Fruit fly (Drosophila melanogaster) whole organism, embryonic: ENCODE results near the gene smid.

Source experiments
- Bteb2 ChIP-seq: fragments of 200-800 bp; sonication (Bioruptor generic); optimal IDR thresholded peaks from 2 replicates; lab custom pipeline; 2016; ENCODE audit warnings: missing biosample characterization, missing genetic modification characterization
- C15 ChIP-seq: fragments of 200-800 bp; sonication (Bioruptor generic); IDR thresholded peaks from 3 replicates; pipeline ENCODE4 v1.3.6; 2022; ENCODE audit warnings: missing biosample characterization, missing genetic modification characterization
- CG11247 ChIP-seq: fragments of 200-800 bp; sonication (Bioruptor generic); IDR thresholded peaks from 2 replicates; pipeline ENCODE4 v1.3.6; 2022; ENCODE audit warnings: missing biosample characterization, missing genetic modification characterization
- CG12299 ChIP-seq: fragments of 200-800 bp; sonication (Bioruptor generic); optimal IDR thresholded peaks from 2 replicates; lab custom pipeline; 2018; ENCODE audit warnings: missing biosample characterization, mild to moderate bottlenecking, missing genetic modification characterization
- CG12769 ChIP-seq: fragments of 200-800 bp; sonication (Bioruptor generic); optimal IDR thresholded peaks from 2 replicates; lab custom pipeline; 2019; ENCODE audit warnings: missing biosample characterization, mild to moderate bottlenecking, missing genetic modification characterization, moderate library complexity
- CG13123 ChIP-seq: fragments of 200-800 bp; sonication (Bioruptor generic); optimal IDR thresholded peaks from 2 replicates; lab custom pipeline; 2016; ENCODE audit warnings: missing biosample characterization, missing genetic modification characterization
- CG13296 ChIP-seq: fragments of 200-800 bp; sonication (Bioruptor generic); optimal IDR thresholded peaks from 3 replicates; lab custom pipeline; 2018; ENCODE audit warnings: missing biosample characterization, mild to moderate bottlenecking, missing genetic modification characterization
- CG13424 ChIP-seq: fragments of 200-800 bp; sonication (Bioruptor generic); optimal IDR thresholded peaks from 2 replicates; lab custom pipeline; 2019; ENCODE audit warnings: missing biosample characterization, mild to moderate bottlenecking, missing genetic modification characterization, moderate library complexity
- CG14441 ChIP-seq: fragments of 200-800 bp; sonication (Bioruptor generic); IDR thresholded peaks from 2 replicates; pipeline ENCODE4 v1.3.6; 2022; ENCODE audit warnings: missing biosample characterization, missing genetic modification characterization
- CG1603 ChIP-seq: fragments of 200-800 bp; sonication (Bioruptor generic); optimal IDR thresholded peaks from 2 replicates; lab custom pipeline; 2019; ENCODE audit warnings: missing biosample characterization, mild to moderate bottlenecking, missing genetic modification characterization, moderate library complexity
- CG16779 ChIP-seq: fragments of 200-800 bp; sonication (Bioruptor generic); IDR thresholded peaks from 2 replicates; pipeline ENCODE4 v1.3.6; 2022; ENCODE audit warnings: missing biosample characterization, missing genetic modification characterization
- CG18476 ChIP-seq: fragments of 200-800 bp; sonication (Bioruptor generic); optimal IDR thresholded peaks from 2 replicates; lab custom pipeline; 2016; ENCODE audit warnings: missing biosample characterization, mild to moderate bottlenecking, missing genetic modification characterization
- CG2712 ChIP-seq: fragments of 200-800 bp; optimal IDR thresholded peaks from 3 replicates; lab custom pipeline; 2019; ENCODE audit warnings: missing biosample characterization, mild to moderate bottlenecking, missing genetic modification characterization, moderate library complexity
- CG33557 ChIP-seq: fragments of 200-800 bp; sonication (Bioruptor generic); optimal IDR thresholded peaks from 2 replicates; lab custom pipeline; 2019; ENCODE audit warnings: missing biosample characterization, mild to moderate bottlenecking, missing genetic modification characterization, moderate library complexity
- CG3407 ChIP-seq: fragments of 200-800 bp; sonication (Bioruptor generic); optimal IDR thresholded peaks from 2 replicates; lab custom pipeline; 2018; ENCODE audit warnings: missing biosample characterization, mild to moderate bottlenecking, missing genetic modification characterization
- CG34422 ChIP-seq: fragments of 200-800 bp; sonication (Bioruptor generic); IDR thresholded peaks from 3 replicates; pipeline ENCODE4 v1.3.6; 2022; ENCODE audit warnings: missing biosample characterization, missing genetic modification characterization
- CG4404 ChIP-seq: fragments of 200-800 bp; sonication (Bioruptor generic); IDR thresholded peaks from 2 replicates; pipeline ENCODE4 v1.3.6; 2022; ENCODE audit warnings: missing biosample characterization, missing genetic modification characterization
- CG5180 ChIP-seq: fragments of 200-800 bp; sonication (Bioruptor generic); optimal IDR thresholded peaks from 3 replicates; lab custom pipeline; 2017; ENCODE audit warnings: missing biosample characterization, missing genetic modification characterization, mild to moderate bottlenecking, moderate library complexity, missing genetic modification reagents
- CG9215 ChIP-seq: fragments of 200-800 bp; sonication (Bioruptor generic); IDR thresholded peaks from 2 replicates; pipeline ENCODE4 v1.3.6; 2022; ENCODE audit warnings: missing biosample characterization, missing genetic modification characterization
- CG9727 ChIP-seq: fragments of 200-800 bp; sonication (Bioruptor generic); optimal IDR thresholded peaks from 3 replicates; lab custom pipeline; 2017; ENCODE audit warnings: missing biosample characterization, mild to moderate bottlenecking, missing genetic modification characterization
- CHES-1-like ChIP-seq: fragments of 200-800 bp; sonication (Bioruptor generic); optimal IDR thresholded peaks from 2 replicates; lab custom pipeline; 2016; ENCODE audit warnings: missing biosample characterization, missing genetic modification characterization
- Gsc ChIP-seq: fragments of 200-800 bp; sonication (Bioruptor generic); IDR thresholded peaks from 2 replicates; pipeline ENCODE4 v1.3.6; 2022; ENCODE audit warnings: missing biosample characterization, missing genetic modification characterization
- HLH3B ChIP-seq: fragments of 200-800 bp; sonication (Bioruptor generic); IDR thresholded peaks from 2 replicates; pipeline ENCODE4 v1.3.6; 2022; ENCODE audit warnings: missing biosample characterization, missing genetic modification characterization
- Hr51 ChIP-seq, 2 experiments: fragments of 200-800 bp; sonication (Bioruptor generic); optimal IDR thresholded peaks; 2 replicates in 1 of 2; 3 replicates in 1 of 2; lab custom pipeline; 2016 to 2018; ENCODE audit warnings: missing biosample characterization in 2 of 2, missing genetic modification characterization in 2 of 2, mild to moderate bottlenecking in 1 of 2, moderate library complexity in 1 of 2
- Hsf ChIP-seq: fragments of 200-800 bp; sonication (Bioruptor generic); optimal IDR thresholded peaks from 3 replicates; lab custom pipeline; 2016; ENCODE audit warnings: missing biosample characterization, missing genetic modification characterization
- Lpt ChIP-seq: fragments of >200 bp; optimal IDR thresholded peaks from 2 replicates; lab custom pipeline; 2018; ENCODE audit warnings: missing biosample characterization, missing genetic modification characterization
- Mrtf ChIP-seq: fragments of 200-800 bp; sonication (Bioruptor generic); IDR thresholded peaks from 3 replicates; pipeline ENCODE4 v1.3.6; 2022; ENCODE audit warnings: missing biosample characterization, missing genetic modification characterization
- Optix ChIP-seq: fragments of 200-800 bp; sonication (Bioruptor generic); IDR thresholded peaks from 3 replicates; pipeline ENCODE4 v1.3.6; 2022; ENCODE audit warnings: missing biosample characterization, missing genetic modification characterization
- Ravus ChIP-seq: fragments of 200-800 bp; sonication (Bioruptor generic); IDR thresholded peaks from 2 replicates; pipeline ENCODE4 v1.3.6; 2022; ENCODE audit warnings: missing biosample characterization, missing genetic modification characterization
- Rfx ChIP-seq: fragments of 200-800 bp; sonication (Bioruptor generic); IDR thresholded peaks from 2 replicates; pipeline ENCODE4 v1.3.6; 2022; ENCODE audit warnings: missing biosample characterization, missing genetic modification characterization
- Rx ChIP-seq: fragments of 200-800 bp; sonication (Bioruptor generic); IDR thresholded peaks from 2 replicates; pipeline ENCODE4 v1.3.6; 2022; ENCODE audit warnings: missing biosample characterization, missing genetic modification characterization
- ap ChIP-seq: fragments of 200-800 bp; sonication (Bioruptor generic); IDR thresholded peaks from 2 replicates; pipeline ENCODE4 v1.3.6; 2022; ENCODE audit warnings: missing biosample characterization, missing genetic modification characterization
- cato ChIP-seq: fragments of 200-800 bp; sonication (Bioruptor generic); optimal IDR thresholded peaks from 2 replicates; lab custom pipeline; 2016; ENCODE audit warnings: missing biosample characterization, missing genetic modification characterization, borderline replicate concordance
- crp ChIP-seq, 2 experiments: fragments of 200-800 bp; sonication (Bioruptor generic); optimal IDR thresholded peaks; 2 replicates in 1 of 2; 3 replicates in 1 of 2; lab custom pipeline; 2017; ENCODE audit warnings: missing biosample characterization in 2 of 2, missing genetic modification characterization in 2 of 2, mild to moderate bottlenecking in 1 of 2, moderate library complexity in 1 of 2
- danr ChIP-seq: fragments of 200-800 bp; sonication (Bioruptor generic); IDR thresholded peaks from 2 replicates; pipeline ENCODE4 v1.3.6; 2022; ENCODE audit warnings: missing biosample characterization, missing genetic modification characterization
- dmrt11E ChIP-seq: fragments of 200-800 bp; sonication (Bioruptor generic); optimal IDR thresholded peaks from 3 replicates; lab custom pipeline; 2018; ENCODE audit warnings: missing biosample characterization, mild to moderate bottlenecking, missing genetic modification characterization, moderate library complexity
- fd102C ChIP-seq: fragments of 200-800 bp; sonication (Bioruptor generic); optimal IDR thresholded peaks from 2 replicates; lab custom pipeline; 2018; ENCODE audit warnings: missing biosample characterization, mild to moderate bottlenecking, missing genetic modification characterization, moderate library complexity
- fru ChIP-seq: fragments of >200 bp; optimal IDR thresholded peaks from 2 replicates; lab custom pipeline; 2017
- gt ChIP-seq: fragments of 200-800 bp; sonication (Bioruptor generic); IDR thresholded peaks from 2 replicates; pipeline ENCODE4 v1.3.6; 2022; ENCODE audit warnings: missing biosample characterization, missing genetic modification characterization
- ind ChIP-seq: fragments of 200-800 bp; sonication (Bioruptor generic); optimal IDR thresholded peaks from 3 replicates; lab custom pipeline; 2016; ENCODE audit warnings: missing biosample characterization, missing genetic modification characterization
- insv ChIP-seq, 2 experiments: fragments of 200-800 bp; sonication (Bioruptor generic); optimal IDR thresholded peaks; 3 replicates each; lab custom pipeline; 2016 to 2018; ENCODE audit warnings: missing biosample characterization in 2 of 2, missing genetic modification characterization in 2 of 2
- jumu ChIP-seq: fragments of 200-800 bp; sonication (Bioruptor generic); optimal IDR thresholded peaks from 3 replicates; lab custom pipeline; 2016; ENCODE audit warnings: missing biosample characterization, missing genetic modification characterization
- kay ChIP-seq: fragments of 200-800 bp; sonication (Bioruptor generic); optimal IDR thresholded peaks from 2 replicates; lab custom pipeline; 2016; ENCODE audit warnings: missing biosample characterization, missing genetic modification characterization
- lilli ChIP-seq: fragments of 200-800 bp; sonication (Bioruptor generic); optimal IDR thresholded peaks from 3 replicates; lab custom pipeline; 2016; ENCODE audit warnings: missing biosample characterization, missing genetic modification characterization
- pnt ChIP-seq: fragments of 200-800 bp; sonication (Bioruptor generic); optimal IDR thresholded peaks from 3 replicates; lab custom pipeline; 2016; ENCODE audit warnings: missing biosample characterization, missing genetic modification characterization
- row ChIP-seq: fragments of 200-800 bp; sonication (Bioruptor generic); IDR thresholded peaks from 3 replicates; pipeline ENCODE4 v1.3.6; 2022; ENCODE audit warnings: missing biosample characterization, missing genetic modification characterization
- tna ChIP-seq: fragments of 200-800 bp; sonication (Bioruptor generic); IDR thresholded peaks from 2 replicates; pipeline ENCODE4 v1.3.6; 2022; ENCODE audit warnings: missing biosample characterization, missing genetic modification characterization; ENCODE audit not compliant: partially characterized antibody
- twi ChIP-seq: fragments of 200-800 bp; optimal IDR thresholded peaks from 2 replicates; lab custom pipeline; 2019; ENCODE audit warnings: missing biosample characterization, mild to moderate bottlenecking, missing genetic modification characterization, moderate library complexity
- unc-4 ChIP-seq: fragments of 200-800 bp; sonication (Bioruptor generic); IDR thresholded peaks from 2 replicates; pipeline ENCODE4 v1.3.6; 2022; ENCODE audit warnings: missing biosample characterization, missing genetic modification characterization; ENCODE audit not compliant: partially characterized antibody
- vvl ChIP-seq: fragments of 200-800 bp; sonication (Bioruptor generic); IDR thresholded peaks from 2 replicates; pipeline ENCODE4 v1.3.6; 2022; ENCODE audit warnings: missing biosample characterization, missing genetic modification characterization

Gene smid

DNA sequence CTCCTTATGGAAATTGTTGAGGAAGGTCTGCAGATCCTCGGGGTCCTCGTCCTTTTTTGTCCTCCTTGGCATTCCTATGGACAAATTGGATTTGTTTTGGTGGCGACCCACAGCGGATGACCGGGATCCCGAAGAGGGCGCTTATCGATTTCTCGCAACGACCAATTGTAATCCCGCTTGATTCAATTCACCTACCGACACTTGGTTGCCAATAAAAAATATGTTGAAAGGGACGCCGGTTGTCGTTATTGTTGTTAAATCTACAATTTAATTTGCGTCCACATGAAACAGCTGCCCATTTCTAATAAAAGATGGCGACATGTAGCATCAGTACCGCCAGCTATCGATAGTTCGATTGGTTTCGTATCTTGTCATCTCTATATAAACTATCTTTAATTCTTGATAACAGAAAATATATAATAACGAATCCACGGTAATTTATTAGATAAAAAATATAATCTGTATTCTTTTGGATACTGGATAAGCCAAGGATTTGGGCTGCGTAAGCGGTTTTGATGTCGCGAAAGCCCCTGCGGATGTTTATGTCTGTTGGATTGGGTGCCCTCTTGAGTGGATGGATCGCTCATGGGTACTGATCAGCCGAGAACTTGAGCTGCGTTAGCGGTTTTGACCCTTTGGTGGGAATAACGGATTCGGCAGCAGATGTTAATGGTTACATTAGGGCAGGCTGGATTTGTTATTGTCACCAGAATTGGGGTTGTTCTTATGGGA, 24.9 kb upstream of the smid start, which contains the start of gene CTCF (continued):
- TF ChIP-seq danr (GFP tag; lab: Robert Waterston, UW) (no peak), CG18476 (GFP tag; lab: Kevin White, UChicago) (no peak), kay (GFP tag; lab: Kevin White, UChicago) (no peak), CG4404 (GFP tag; lab: Robert Waterston, UW) (no peak), Hsf (GFP tag; lab: Kevin White, UChicago) (peak; percentile 62), CG1603 (tag; lab: Kevin White, UChicago) (peak; percentile 69), lilli (GFP tag; lab: Kevin White, UChicago) (peak; percentile 46), CG12299 (tag; lab: Kevin White, UChicago) (no peak), CG34422 (GFP tag; lab: Robert Waterston, UW) (peak; percentile 63), row (peak; percentile 56; the same call in 2 of the 3 replicates), ind (peak; percentile 4), vvl (peak; percentile 24; the same call in 1 of the 2 replicates), CG16779 (GFP tag; lab: Robert Waterston, UW) (no peak), insv (GFP tag; optimal IDR thresholded peaks at IDR 0.05; lab: Kevin White, UChicago) (peak in 1 of 2 experiments; percentile 50), Ravus (GFP tag; lab: Robert Waterston, UW) (no peak), CG13296 (peak; percentile 37), fru (lab: Kevin White, UChicago) (no peak), jumu (GFP tag; lab: Kevin White, UChicago) (peak; percentile 54), CG14441 (GFP tag; lab: Robert Waterston, UW) (peak; percentile 53), twi (peak; percentile 35), C15 (GFP tag; lab: Robert Waterston, UW) (no peak), Rx (GFP tag; lab: Robert Waterston, UW) (no peak), CG3407 (GFP tag; lab: Kevin White, UChicago) (no peak), CG13424 (tag; lab: Kevin White, UChicago) (peak; percentile 18), Optix (GFP tag; lab: Robert Waterston, UW) (no peak), CG9215 (GFP tag; lab: Robert Waterston, UW) (no peak), Rfx (GFP tag; lab: Robert Waterston, UW) (peak; percentile 63; the same call in 1 of the 2 replicates), Mrtf (GFP tag; lab: Robert Waterston, UW) (0 out of 3 replicates have a peak, but pooled peaks have one; percentile 48), Lpt (GFP tag; lab: Kevin White, UChicago) (no peak), ap (GFP tag; lab: Robert Waterston, UW) (no peak), cato (GFP tag; lab: Kevin White, UChicago) (no peak), gt (GFP tag; lab: Robert Waterston, UW) (peak; percentile 22; the same call in 1 of the 2 replicates), HLH3B (GFP tag; lab: Robert Waterston, UW) (peak; percentile 51), Hr51 (GFP tag; optimal IDR thresholded peaks at IDR 0.05; lab: Kevin White, UChicago) (no peak), Gsc (GFP tag; lab: Robert Waterston, UW) (no peak), dmrt11E (tag; lab: Kevin White, UChicago) (peak; percentile 32), CG2712 (tag; lab: Kevin White, UChicago) (peak; percentile 64), CHES-1-like (GFP tag; lab: Kevin White, UChicago) (peak; percentile 30), tna (GFP tag; lab: Robert Waterston, UW) (peak; percentile 61; the same call in 1 of the 2 replicates), crp (GFP tag; optimal IDR thresholded peaks at IDR 0.05; lab: Kevin White, UChicago) (peak in 1 of 2 experiments; percentile 72), fd102C (no peak), unc-4 (GFP tag; lab: Robert Waterston, UW) (peak; percentile 88), Bteb2 (GFP tag; lab: Kevin White, UChicago) (peak; percentile 5), CG5180 (GFP tag; lab: Kevin White, UChicago) (no peak), CG33557 (GFP tag; lab: Kevin White, UChicago) (peak; percentile 38), CG11247 (peak; percentile 45; the same call in 1 of the 2 replicates), CG9727 (GFP tag; lab: Kevin White, UChicago) (peak; percentile 55), CG13123 (GFP tag; lab: Kevin White, UChicago) (no peak), CG12769 (tag; lab: Kevin White, UChicago) (no peak), pnt (peak; percentile 41)
